Fruit fly (Drosophila melanogaster) whole organism, embryonic: ENCODE data around the gene sgll.
A peak's percentile ranks its signal among the peaks of the same experiment; 100 is the strongest.

Experiments
- CG10209 ChIP-seq: fragments of 200-800 bp; sonication (Bioruptor generic); optimal IDR thresholded peaks from 3 replicates; lab custom pipeline; 2017; ENCODE audit warnings: missing biosample characterization, mild to moderate bottlenecking, missing genetic modification characterization, missing genetic modification reagents
- CG12071 ChIP-seq: fragments of 200-800 bp; sonication (Bioruptor generic); optimal IDR thresholded peaks from 3 replicates; lab custom pipeline; 2018; ENCODE audit warnings: missing biosample characterization, mild to moderate bottlenecking, missing genetic modification characterization
- CG12769 ChIP-seq: fragments of 200-800 bp; sonication (Bioruptor generic); optimal IDR thresholded peaks from 2 replicates; lab custom pipeline; 2019; ENCODE audit warnings: missing biosample characterization, mild to moderate bottlenecking, missing genetic modification characterization, moderate library complexity
- CG14014 ChIP-seq: fragments of 200-800 bp; sonication (Bioruptor generic); IDR thresholded peaks from 2 replicates; pipeline ENCODE4 v1.3.6; 2022; ENCODE audit warnings: missing biosample characterization, missing genetic modification characterization
- CG16863 ChIP-seq: fragments of 200-800 bp; sonication (Bioruptor generic); optimal IDR thresholded peaks from 3 replicates; lab custom pipeline; 2016; ENCODE audit warnings: missing biosample characterization, missing genetic modification characterization
- CG17328 ChIP-seq: fragments of 200-800 bp; sonication (Bioruptor generic); IDR thresholded peaks from 2 replicates; pipeline ENCODE4 v1.3.6; 2022; ENCODE audit warnings: missing biosample characterization, missing genetic modification characterization
- CG1832 ChIP-seq: fragments of 200-800 bp; sonication (Bioruptor generic); optimal IDR thresholded peaks from 2 replicates; lab custom pipeline; 2017; ENCODE audit warnings: missing biosample characterization, mild to moderate bottlenecking, missing genetic modification characterization, inconsistent platforms
- CG18619 ChIP-seq: fragments of 200-800 bp; sonication (Bioruptor generic); optimal IDR thresholded peaks from 3 replicates; lab custom pipeline; 2017; ENCODE audit warnings: missing biosample characterization, mild to moderate bottlenecking, missing genetic modification characterization
- CG2875 ChIP-seq: fragments of 200-800 bp; sonication (Bioruptor generic); optimal IDR thresholded peaks from 2 replicates; lab custom pipeline; 2017; ENCODE audit warnings: missing biosample characterization, mild to moderate bottlenecking, missing genetic modification characterization, missing genetic modification reagents
- CG2889 ChIP-seq: fragments of 200-800 bp; sonication (Bioruptor generic); IDR thresholded peaks from 3 replicates; pipeline ENCODE4 v1.3.6; 2022; ENCODE audit warnings: missing biosample characterization, missing genetic modification characterization
- CG3995 ChIP-seq: fragments of 200-800 bp; sonication (Bioruptor generic); optimal IDR thresholded peaks from 3 replicates; lab custom pipeline; 2016; ENCODE audit warnings: missing biosample characterization, missing genetic modification characterization
- CG4328 ChIP-seq: fragments of 200-800 bp; sonication (Bioruptor generic); optimal IDR thresholded peaks from 3 replicates; lab custom pipeline; 2017; ENCODE audit warnings: missing biosample characterization, missing genetic modification reagents, missing genetic modification characterization
- CG4820 ChIP-seq: fragments of 200-800 bp; sonication (Bioruptor generic); optimal IDR thresholded peaks from 3 replicates; lab custom pipeline; 2016; ENCODE audit warnings: missing biosample characterization, missing genetic modification characterization
- CG6272 ChIP-seq: fragments of 200-800 bp; sonication (Bioruptor generic); IDR thresholded peaks from 2 replicates; pipeline ENCODE4 v1.3.6; 2022; ENCODE audit warnings: missing biosample characterization, missing genetic modification characterization
- CG8281 ChIP-seq: fragments of 200-800 bp; sonication (Bioruptor generic); optimal IDR thresholded peaks from 2 replicates; lab custom pipeline; 2018; ENCODE audit warnings: missing biosample characterization, mild to moderate bottlenecking, missing genetic modification characterization, moderate library complexity
- CG8478 ChIP-seq: fragments of >200 bp; optimal IDR thresholded peaks from 2 replicates; lab custom pipeline; 2018
- CG9727 ChIP-seq: fragments of 200-800 bp; sonication (Bioruptor generic); optimal IDR thresholded peaks from 3 replicates; lab custom pipeline; 2017; ENCODE audit warnings: missing biosample characterization, mild to moderate bottlenecking, missing genetic modification characterization
- Dek ChIP-seq: fragments of 200-800 bp; sonication (Bioruptor generic); optimal IDR thresholded peaks from 3 replicates; lab custom pipeline; 2019; ENCODE audit warnings: missing biosample characterization, mild to moderate bottlenecking, missing genetic modification characterization, moderate library complexity
- Doc2 ChIP-seq: fragments of 200-800 bp; sonication (Bioruptor generic); IDR thresholded peaks from 2 replicates; pipeline ENCODE4 v1.3.6; 2022; ENCODE audit warnings: missing biosample characterization, missing genetic modification characterization
- Dp ChIP-seq: fragments of 200-800 bp; sonication (Bioruptor generic); optimal IDR thresholded peaks from 2 replicates; lab custom pipeline; 2018; ENCODE audit warnings: missing biosample characterization, mild to moderate bottlenecking, missing genetic modification characterization, moderate library complexity
- Dref ChIP-seq: fragments of 200-800 bp; sonication (Bioruptor generic); IDR thresholded peaks from 2 replicates; pipeline ENCODE4 v1.3.6; 2022; ENCODE audit warnings: missing biosample characterization, missing genetic modification characterization
- HmgD ChIP-seq: fragments of 200-800 bp; sonication (Bioruptor generic); optimal IDR thresholded peaks from 3 replicates; lab custom pipeline; 2016; ENCODE audit warnings: missing biosample characterization, missing genetic modification characterization
- Lhr ChIP-seq: fragments of 200-800 bp; sonication (Bioruptor generic); optimal IDR thresholded peaks from 3 replicates; lab custom pipeline; 2017; ENCODE audit warnings: mild to moderate bottlenecking, missing biosample characterization, missing genetic modification reagents, missing genetic modification characterization
- Lpt ChIP-seq: fragments of >200 bp; optimal IDR thresholded peaks from 2 replicates; lab custom pipeline; 2018; ENCODE audit warnings: missing biosample characterization, missing genetic modification characterization
- Nf-YA ChIP-seq: fragments of 200-800 bp; sonication (Bioruptor generic); IDR thresholded peaks from 2 replicates; pipeline ENCODE4 v1.3.6; 2022; ENCODE audit warnings: missing biosample characterization, missing genetic modification characterization
- Optix ChIP-seq: fragments of 200-800 bp; sonication (Bioruptor generic); IDR thresholded peaks from 3 replicates; pipeline ENCODE4 v1.3.6; 2022; ENCODE audit warnings: missing biosample characterization, missing genetic modification characterization
- Stat92E ChIP-seq, 3 experiments: fragments of >200 bp in 2 of 3; fragments of 200-800 bp in 1 of 3; sonication (Bioruptor generic) in 1 of 3; optimal IDR thresholded peaks; 2 replicates each; lab custom pipeline; 2017 to 2019; ENCODE audit warnings: missing biosample characterization in 3 of 3, missing genetic modification characterization in 3 of 3, mild to moderate bottlenecking in 1 of 3, moderate library complexity in 1 of 3
- Xrp1 ChIP-seq: fragments of 200-800 bp; sonication (Bioruptor generic); IDR thresholded peaks from 2 replicates; pipeline ENCODE4 v1.3.6; 2022; ENCODE audit warnings: missing biosample characterization, missing genetic modification characterization
- amos ChIP-seq: fragments of 200-800 bp; sonication (Bioruptor generic); IDR thresholded peaks from 2 replicates; pipeline ENCODE4 v1.3.6; 2022; ENCODE audit warnings: missing biosample characterization, missing genetic modification characterization; ENCODE audit not compliant: partially characterized antibody
- bbx ChIP-seq: fragments of 200-800 bp; sonication (Bioruptor generic); IDR thresholded peaks from 2 replicates; pipeline ENCODE4 v1.3.6; 2022; ENCODE audit warnings: missing biosample characterization, missing genetic modification characterization; ENCODE audit not compliant: partially characterized antibody
- br ChIP-seq: fragments of >200 bp; optimal IDR thresholded peaks from 2 replicates; lab custom pipeline; 2017
- chif ChIP-seq, 2 experiments: fragments of 200-800 bp; sonication (Bioruptor generic); optimal IDR thresholded peaks; 3 replicates each; lab custom pipeline; 2016; ENCODE audit warnings: missing biosample characterization in 2 of 2, missing genetic modification characterization in 2 of 2
- croc ChIP-seq: fragments of 200-800 bp; sonication (Bioruptor generic); conservative IDR thresholded peaks from 3 replicates; pipeline ENCODE4 v1.3.6; 2022; ENCODE audit warnings: missing biosample characterization, missing genetic modification characterization
- dimm ChIP-seq: fragments of 200-800 bp; sonication (Bioruptor generic); IDR thresholded peaks from 2 replicates; pipeline ENCODE4 v1.3.6; 2022; ENCODE audit warnings: missing biosample characterization, missing genetic modification characterization
- gro ChIP-seq: fragments of 200-800 bp; sonication (Bioruptor generic); optimal IDR thresholded peaks from 2 replicates; lab custom pipeline; 2016; ENCODE audit warnings: missing biosample characterization, missing genetic modification characterization
- jigr1 ChIP-seq: fragments of 200-800 bp; sonication (Bioruptor generic); IDR thresholded peaks from 3 replicates; pipeline ENCODE4 v1.3.6; 2022; ENCODE audit warnings: missing biosample characterization, missing genetic modification characterization
- kay ChIP-seq: fragments of 200-800 bp; sonication (Bioruptor generic); optimal IDR thresholded peaks from 2 replicates; lab custom pipeline; 2016; ENCODE audit warnings: missing biosample characterization, missing genetic modification characterization
- kni ChIP-seq: fragments of 200-800 bp; sonication (Bioruptor generic); optimal IDR thresholded peaks from 3 replicates; lab custom pipeline; 2017; ENCODE audit warnings: mild to moderate bottlenecking, missing biosample characterization, missing genetic modification reagents, missing genetic modification characterization
- nerfin-1 ChIP-seq: fragments of 200-800 bp; sonication (Bioruptor generic); optimal IDR thresholded peaks from 3 replicates; lab custom pipeline; 2019; ENCODE audit warnings: missing biosample characterization, mild to moderate bottlenecking, missing genetic modification characterization, moderate library complexity
- odd ChIP-seq: fragments of 200-800 bp; sonication (Bioruptor generic); optimal IDR thresholded peaks from 2 replicates; lab custom pipeline; 2017; ENCODE audit warnings: missing biosample characterization, mild to moderate bottlenecking, missing genetic modification characterization
- otp ChIP-seq: fragments of 200-800 bp; sonication (Bioruptor generic); IDR thresholded peaks from 3 replicates; pipeline ENCODE4, ENCODE4 v1.3.6; 2022; ENCODE audit warnings: missing biosample characterization, missing genetic modification characterization
- pan ChIP-seq, 4 experiments: fragments of >200 bp in 3 of 4; fragments of 200-800 bp in 1 of 4; sonication (Bioruptor generic) in 1 of 4; optimal IDR thresholded peaks in 3 of 4; IDR thresholded peaks in 1 of 4; 2 replicates each; pipeline versions ENCODE4 v1.3.6 to Lab custom; 2017 to 2022; ENCODE audit warnings: missing biosample characterization in 2 of 4, missing genetic modification characterization in 2 of 4, mixed read lengths in 1 of 4
- pnt ChIP-seq: fragments of 200-800 bp; sonication (Bioruptor generic); optimal IDR thresholded peaks from 3 replicates; lab custom pipeline; 2016; ENCODE audit warnings: missing biosample characterization, missing genetic modification characterization
- seq ChIP-seq: fragments of 200-800 bp; sonication (Bioruptor generic); IDR thresholded peaks from 2 replicates; pipeline ENCODE4 v1.3.6; 2022; ENCODE audit warnings: missing biosample characterization, missing genetic modification characterization
- tna ChIP-seq: fragments of 200-800 bp; sonication (Bioruptor generic); IDR thresholded peaks from 2 replicates; pipeline ENCODE4 v1.3.6; 2022; ENCODE audit warnings: missing biosample characterization, missing genetic modification characterization; ENCODE audit not compliant: partially characterized antibody
- trem ChIP-seq: fragments of 200-800 bp; optimal IDR thresholded peaks from 3 replicates; lab custom pipeline; 2019; ENCODE audit warnings: missing biosample characterization, mild to moderate bottlenecking, missing genetic modification characterization, moderate library complexity
- trh ChIP-seq: fragments of 200-800 bp; sonication (Bioruptor generic); optimal IDR thresholded peaks from 2 replicates; lab custom pipeline; 2016; ENCODE audit warnings: missing biosample characterization, missing genetic modification characterization
- tup ChIP-seq: fragments of 200-800 bp; sonication (Bioruptor generic); optimal IDR thresholded peaks from 2 replicates; lab custom pipeline; 2016; ENCODE audit warnings: missing biosample characterization, mild to moderate bottlenecking, missing genetic modification characterization, moderate library complexity

sgll gene

DNA sequence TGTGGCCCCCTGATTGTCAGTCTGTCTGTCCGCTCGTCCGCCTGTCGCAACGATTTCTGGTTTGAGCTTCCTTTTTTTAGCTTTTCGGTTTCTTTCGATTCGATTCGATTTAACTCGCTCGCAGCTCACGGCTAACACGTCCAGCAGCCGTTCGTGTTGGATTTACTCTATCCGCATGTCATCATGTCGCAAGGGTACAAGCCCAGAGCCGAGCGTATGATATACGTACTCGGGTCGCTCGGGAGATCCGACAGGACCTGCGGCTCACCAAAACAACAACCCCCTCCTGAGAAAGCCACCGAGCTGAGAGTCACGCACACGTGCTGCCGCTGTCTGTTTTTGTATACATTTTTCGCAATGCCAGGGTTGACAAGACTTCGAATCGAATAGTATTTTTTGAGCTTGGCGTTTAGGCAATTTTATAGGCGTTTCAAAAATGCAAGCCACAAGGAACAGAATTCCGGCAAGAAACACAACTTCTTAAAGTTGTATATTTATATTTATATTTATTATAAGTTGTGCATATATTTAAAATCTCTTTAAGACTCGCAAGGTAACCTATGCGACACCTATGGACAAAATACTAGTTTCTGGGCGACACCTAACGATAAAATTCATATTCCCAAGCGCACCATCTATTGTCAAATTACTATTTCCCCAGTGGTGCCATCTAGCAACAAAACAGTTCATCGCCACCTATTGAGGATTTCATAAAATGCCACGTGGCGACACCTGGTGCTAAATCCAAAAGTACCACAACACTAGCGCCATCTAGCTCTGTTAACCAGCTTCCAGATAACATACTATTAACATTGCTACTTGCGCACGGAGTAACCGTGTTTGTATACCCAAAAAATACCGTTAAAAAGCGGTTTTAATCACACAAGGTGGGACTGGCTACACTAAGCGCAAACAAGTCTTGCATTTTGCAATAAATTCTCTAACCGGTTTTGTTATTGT is at the start of gene sgll, which contains the start of gene CG2993 (continued):
- peak; percentile 80 for TF ChIP-seq CG2875 (GFP tag; lab: Kevin White, UChicago)
- peak; percentile 93 for TF ChIP-seq Optix (GFP tag; lab: Robert Waterston, UW)
- TF ChIP-seq trem (tag; lab: Kevin White, UChicago) = peak; percentile 61
- TF ChIP-seq croc (GFP tag; lab: Robert Waterston, UW) = peak; percentile 86
- peak; percentile 72 for TF ChIP-seq seq (GFP tag; lab: Robert Waterston, UW)
- TF ChIP-seq br (lab: Kevin White, UChicago) = no peak
- TF ChIP-seq jigr1 = peak; percentile 76; the same call in 2 of the 3 replicates
- peak; percentile 49 for TF ChIP-seq CG12071 (GFP tag; lab: Kevin White, UChicago)
- TF ChIP-seq chif (GFP tag; optimal IDR thresholded peaks at IDR 0.05; lab: Kevin White, UChicago) = peak; percentile 90 to 97
- peak; percentile 84 for TF ChIP-seq Doc2 (GFP tag; lab: Robert Waterston, UW)
- TF ChIP-seq CG16863 (GFP tag; lab: Kevin White, UChicago) = peak; percentile 95
- peak; percentile 84 for TF ChIP-seq Dek (tag; lab: Kevin White, UChicago)
- peak; percentile 87 for TF ChIP-seq CG6272
- peak; percentile 42 for TF ChIP-seq CG8281 (tag; lab: Kevin White, UChicago)
- peak; percentile 89 for TF ChIP-seq CG12769
- no peak; the same call in 1 of the 2 replicates for TF ChIP-seq Xrp1
- peak; percentile 96 for TF ChIP-seq pnt (GFP tag; lab: Kevin White, UChicago)
- peak; percentile 89 for TF ChIP-seq trh
- TF ChIP-seq CG18619 (GFP tag; lab: Kevin White, UChicago) = peak; percentile 86
- no peak for TF ChIP-seq pan (optimal IDR thresholded peaks at IDR 0.05; lab: Kevin White, UChicago)
- peak in 1 of 2 experiments; percentile 91 for TF ChIP-seq pan (GFP tag; optimal IDR thresholded peaks at IDR 0.05 in 1 of 2, IDR thresholded peaks at IDR 0.05 in 1 of 2)
- peak; percentile 70 for TF ChIP-seq CG8478 (lab: Kevin White, UChicago)
- TF ChIP-seq CG14014 (GFP tag; lab: Robert Waterston, UW) = peak; percentile 87
- TF ChIP-seq kay (GFP tag; lab: Kevin White, UChicago) = peak; percentile 84
- peak; percentile 62 for TF ChIP-seq dimm (GFP tag; lab: Robert Waterston, UW)
- peak; percentile 77 for TF ChIP-seq gro (GFP tag; lab: Kevin White, UChicago)
- peak; percentile 83 for TF ChIP-seq CG9727 (GFP tag; lab: Kevin White, UChicago)
- TF ChIP-seq Lpt = no peak
- TF ChIP-seq Dref = peak; percentile 32; the same call in 1 of the 2 replicates
- peak; percentile 25 for TF ChIP-seq CG3995 (GFP tag; lab: Kevin White, UChicago)
- peak; percentile 91 for TF ChIP-seq CG10209 (GFP tag; lab: Kevin White, UChicago)
- TF ChIP-seq amos (GFP tag; lab: Robert Waterston, UW) = peak; percentile 54
- peak; percentile 41 for TF ChIP-seq odd
- peak; percentile 27; the same call in 1 of the 2 replicates for TF ChIP-seq bbx (GFP tag; lab: Robert Waterston, UW)
- no peak for TF ChIP-seq tna
- TF ChIP-seq CG2889 = peak; percentile 70; the same call in 2 of the 3 replicates
- peak; percentile 95 for TF ChIP-seq otp (GFP tag; lab: Robert Waterston, UW)
- peak; percentile 99 for TF ChIP-seq Lhr (GFP tag; lab: Kevin White, UChicago)
- TF ChIP-seq CG1832 (GFP tag; lab: Kevin White, UChicago) = no peak
- TF ChIP-seq Dp (GFP tag; lab: Kevin White, UChicago) = peak; percentile 25
- peak; percentile 82 for TF ChIP-seq CG4328 (GFP tag; lab: Kevin White, UChicago)
- peak; percentile 48 for TF ChIP-seq tup
- peak; percentile 92 for TF ChIP-seq HmgD (GFP tag; lab: Kevin White, UChicago)
- peak; percentile 68 for TF ChIP-seq kni (GFP tag; lab: Kevin White, UChicago)
- TF ChIP-seq Stat92E (GFP tag; optimal IDR thresholded peaks at IDR 0.05; lab: Kevin White, UChicago) = no peak
- TF ChIP-seq CG17328 (GFP tag; lab: Robert Waterston, UW) = peak; percentile 92
- TF ChIP-seq Nf-YA (GFP tag; lab: Robert Waterston, UW) = peak; percentile 59; the same call in 1 of the 2 replicates
- TF ChIP-seq nerfin-1 = peak; percentile 37
- peak; percentile 95 for TF ChIP-seq CG4820 (GFP tag; lab: Kevin White, UChicago)
